Worm (Caenorhabditis elegans): ENCODE measurements around the gene fan-1.

Gene fan-1

DNA sequence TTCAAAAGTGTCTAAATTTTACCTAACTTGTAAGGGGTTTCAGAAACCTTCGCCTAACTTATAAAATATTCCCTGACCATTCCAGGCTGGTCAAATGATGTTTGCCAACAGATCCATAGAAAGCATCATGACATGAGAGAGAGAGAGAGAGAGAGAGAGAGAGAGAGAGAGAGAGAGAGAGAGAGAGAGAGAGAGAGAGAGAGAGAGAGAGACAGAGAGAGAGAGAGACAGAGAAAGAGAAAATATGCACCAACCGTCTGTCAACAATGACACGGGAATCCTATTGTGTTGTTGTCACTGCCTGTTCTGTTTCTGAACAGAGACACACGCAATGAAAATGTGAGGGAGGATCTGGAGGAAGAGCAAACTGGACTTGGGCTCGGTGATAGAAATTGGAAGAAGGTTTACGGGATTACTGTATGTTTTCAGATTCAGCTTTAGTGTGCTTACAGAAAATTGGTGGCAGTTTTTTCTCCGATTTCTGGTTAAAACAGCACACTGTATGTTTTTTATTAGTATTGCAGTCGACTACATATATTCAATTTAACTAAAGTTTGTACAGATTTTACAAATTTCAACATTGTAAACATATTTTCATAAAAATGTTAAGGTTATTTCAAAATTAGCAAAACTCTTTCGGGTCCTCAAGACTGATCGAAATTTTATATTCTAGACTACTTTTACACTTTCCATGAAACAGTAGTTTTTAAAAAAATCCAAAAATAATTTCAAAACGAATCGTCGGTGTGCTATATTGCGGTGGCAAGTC lies 27.7 kb downstream of the fan-1 start (continued):
- TF ChIP-seq mep-1 (tag; optimal IDR thresholded peaks at IDR 0.05) (peak; percentile 42), unc-130 (GFP tag; optimal IDR thresholded peaks at IDR 0.05) (no peak), F49E8.2 (tag; optimal IDR thresholded peaks at IDR 0.05; ENCODE audit: borderline replicate concordance) (no peak), hlh-11 (tag; optimal IDR thresholded peaks at IDR 0.05) (peak; percentile 52), T26A8.4 (GFP tag; IDR thresholded peaks at IDR 0.05) (0 out of 2 replicates have a peak, but pooled peaks have one; percentile 42), nhr-6 (tag; optimal IDR thresholded peaks at IDR 0.05) (no peak), T20F7.1 (GFP tag; optimal IDR thresholded peaks at IDR 0.05) (no peak), unc-39 (tag; optimal IDR thresholded peaks at IDR 0.05) (no peak), attf-4 (tag; optimal IDR thresholded peaks at IDR 0.05) (no peak), nhr-28 (tag; optimal IDR thresholded peaks at IDR 0.05) (peak; percentile 34), snpc-1.2 (GFP tag; IDR thresholded peaks at IDR 0.05) (no peak), madf-5 (GFP tag; IDR thresholded peaks at IDR 0.05) (no peak), unc-62 (GFP tag; optimal IDR thresholded peaks at IDR 0.05 in 1 of 2) (peak in 1 of 2 experiments; percentile 55), unc-62 (tag; optimal IDR thresholded peaks at IDR 0.05) (no peak), daf-16 (GFP tag; optimal IDR thresholded peaks at IDR 0.05) (no peak), daf-16 (tag; optimal IDR thresholded peaks at IDR 0.05) (peak; percentile 74), nhr-10 (tag; optimal IDR thresholded peaks at IDR 0.05) (no peak), sdz-12 (GFP tag; optimal IDR thresholded peaks at IDR 0.05) (no peak), ceh-20 (GFP tag; IDR thresholded peaks at IDR 0.05) (no peak), mxl-3 (GFP tag; optimal IDR thresholded peaks at IDR 0.05) (peak; percentile 28), spr-3 (GFP tag; optimal IDR thresholded peaks at IDR 0.05) (no peak), hlh-30 (tag; optimal IDR thresholded peaks at IDR 0.05; ENCODE audit: insufficient read depth) (peak; percentile 46), fkh-10 (GFP tag; optimal IDR thresholded peaks at IDR 0.05) (no peak), F10B5.3 (tag; optimal IDR thresholded peaks at IDR 0.05) (no peak), madf-9 (GFP tag; conservative IDR thresholded peaks at IDR 0.05) (no peak; the same call in 1 of the 2 replicates), ceh-82 (tag; optimal IDR thresholded peaks at IDR 0.05) (no peak), mdt-29 (GFP tag; IDR thresholded peaks at IDR 0.05) (no peak), cey-2 (tag; optimal IDR thresholded peaks at IDR 0.05; ENCODE audit: borderline replicate concordance, insufficient read depth) (no peak), zip-2 (tag; optimal IDR thresholded peaks at IDR 0.05) (no peak)

DNA sequence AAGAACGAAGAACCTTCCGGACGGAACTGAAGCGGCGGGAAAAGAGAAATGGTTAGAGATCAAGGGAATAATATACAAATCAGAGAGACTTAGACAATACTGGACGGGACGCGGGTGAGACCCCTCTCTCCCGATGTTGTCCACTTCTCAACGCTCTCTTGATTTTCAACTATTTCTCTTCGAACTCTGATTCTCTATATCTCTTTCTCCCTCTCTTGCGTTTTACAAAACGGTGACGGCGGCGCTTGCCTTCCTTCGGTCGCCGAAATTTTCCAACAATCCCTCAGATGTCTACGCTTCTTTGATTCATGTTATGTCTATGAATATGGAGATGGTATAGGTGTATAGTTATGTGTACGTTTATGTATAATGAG lies 28.2 kb downstream of the fan-1 start:
- TF ChIP-seq ces-1 (GFP tag; optimal IDR thresholded peaks at IDR 0.05) (no peak), unc-130 (GFP tag; optimal IDR thresholded peaks at IDR 0.05) (no peak), lin-15B (tag; optimal IDR thresholded peaks at IDR 0.05) (no peak), ceh-82 (tag; optimal IDR thresholded peaks at IDR 0.05) (no peak), aha-1 (tag) (no peak), D1046.2 (GFP tag; IDR thresholded peaks at IDR 0.05) (no peak), snpc-1.2 (GFP tag; IDR thresholded peaks at IDR 0.05) (no peak), dpl-1 (GFP tag; optimal IDR thresholded peaks at IDR 0.05) (no peak), hlh-30 (tag; optimal IDR thresholded peaks at IDR 0.05; ENCODE audit: insufficient read depth) (peak; percentile 59), sdz-12 (GFP tag; optimal IDR thresholded peaks at IDR 0.05) (no peak), egl-43 (GFP tag; IDR thresholded peaks at IDR 0.05) (no peak), ceh-62 (tag; optimal IDR thresholded peaks at IDR 0.05) (no peak), skn-1 (tag; optimal IDR thresholded peaks at IDR 0.05) (no peak), nhr-11 (tag; optimal IDR thresholded peaks at IDR 0.05) (no peak), lin-13 (GFP tag; optimal IDR thresholded peaks at IDR 0.05) (peak; percentile 16), zag-1 (tag; optimal IDR thresholded peaks at IDR 0.05) (no peak), nhr-42 (GFP tag; IDR thresholded peaks at IDR 0.05) (no peak), lin-39 (tag; optimal IDR thresholded peaks at IDR 0.05) (no peak), gei-8 (GFP tag; optimal IDR thresholded peaks at IDR 0.05) (no peak), dmd-9 (GFP tag; IDR thresholded peaks at IDR 0.05) (no peak), cey-2 (tag; optimal IDR thresholded peaks at IDR 0.05; ENCODE audit: borderline replicate concordance, insufficient read depth) (no peak), lin-1 (GFP tag; IDR thresholded peaks at IDR 0.05) (no peak), dmd-6 (GFP tag; IDR thresholded peaks at IDR 0.05) (peak; percentile 19; the same call in 1 of the 2 replicates), madf-9 (GFP tag; conservative IDR thresholded peaks at IDR 0.05) (peak; percentile 49; the same call in 1 of the 2 replicates), nhr-111 (GFP tag; optimal IDR thresholded peaks at IDR 0.05) (no peak), nhr-41 (GFP tag; IDR thresholded peaks at IDR 0.05) (no peak), Y48G9A.11 (GFP tag; IDR thresholded peaks at IDR 0.05) (no peak), nhr-237 (tag; optimal IDR thresholded peaks at IDR 0.05) (no peak), spr-3 (GFP tag; optimal IDR thresholded peaks at IDR 0.05) (no peak), nhr-48 (tag; optimal IDR thresholded peaks at IDR 0.05) (no peak)

All from whole organism, L4 larva.